Worm (Caenorhabditis elegans): Measurements from ENCODE around the gene srh-304.

Gene srh-304

DNA sequence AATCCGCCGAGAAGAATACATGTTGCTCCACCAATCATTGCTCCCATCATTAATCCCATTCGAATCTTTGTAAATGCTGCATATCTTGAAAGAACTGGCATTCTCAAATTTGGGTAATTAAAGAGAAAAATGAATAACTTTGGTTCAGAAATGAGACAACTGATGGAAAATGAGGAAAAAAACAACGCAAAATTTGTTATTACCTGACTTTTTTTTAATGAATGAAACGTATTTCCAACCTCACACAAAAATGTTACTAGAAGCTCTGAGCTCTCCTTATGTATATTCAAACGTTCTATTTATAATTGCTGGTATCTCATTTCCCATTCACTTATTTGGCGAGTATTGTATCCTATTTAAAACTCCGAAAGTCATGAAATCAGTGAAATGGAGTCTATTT, 25.9 kb upstream of the srh-304 start, which contains the start of the genes Y94A7B.11 and srh-292:
Gene Y94A7B.11 (minus strand): TSS at position 101 of the 400 bp plus-strand sequence.
Gene srh-292 (plus strand): TSS at position 251 of the 400 bp plus-strand sequence.
- TF ChIP-seq fkh-4 (tag; optimal IDR thresholded peaks at IDR 0.05; ENCODE audit: borderline replicate concordance) (no peak), jun-1 (tag; optimal IDR thresholded peaks at IDR 0.05) (no peak), aha-1 (tag; optimal IDR thresholded peaks at IDR 0.05) (no peak), hlh-4 (tag; optimal IDR thresholded peaks at IDR 0.05) (no peak), nhr-11 (tag; optimal IDR thresholded peaks at IDR 0.05) (no peak), hpl-2 (GFP tag; optimal IDR thresholded peaks at IDR 0.05) (no peak), C04F5.9 (tag; optimal IDR thresholded peaks at IDR 0.05) (no peak)

- TF ChIP-seq efl-1 (optimal IDR thresholded peaks at IDR 0.05) (no peak), efl-1 (GFP tag; optimal IDR thresholded peaks at IDR 0.05 in 1 of 2) (peak in 1 of 2 experiments; percentile 64), C04F5.9 (tag; optimal IDR thresholded peaks at IDR 0.05) (no peak), hlh-4 (tag; optimal IDR thresholded peaks at IDR 0.05) (no peak), fkh-10 (GFP tag; optimal IDR thresholded peaks at IDR 0.05) (no peak)
These were observed 23.1 kb upstream of the srh-304 start, which contains the start of gene srh-291 for ce11 chrV:17805323-17805722. TSS of gene srh-291 (plus strand) at chrV:17805623.

ce11 chrV:17810053-17810452, 18.4 kb upstream of the srh-304 start, which contains the start of gene srh-296:
TSS of gene srh-296 (plus strand) at chrV:17810353.
- TF ChIP-seq mdl-1 (tag; optimal IDR thresholded peaks at IDR 0.05), result no peak
- no peak for TF ChIP-seq nhr-76 (tag; optimal IDR thresholded peaks at IDR 0.05)
- no peak for TF ChIP-seq fkh-10 (GFP tag; optimal IDR thresholded peaks at IDR 0.05)
- no peak for TF ChIP-seq egl-13 (tag; optimal IDR thresholded peaks at IDR 0.05)
- TF ChIP-seq fos-1 (tag; optimal IDR thresholded peaks at IDR 0.05), result no peak
- TF ChIP-seq nhr-11 (tag; optimal IDR thresholded peaks at IDR 0.05), result no peak
- no peak for TF ChIP-seq pag-3 (tag; optimal IDR thresholded peaks at IDR 0.05; ENCODE audit: borderline replicate concordance, insufficient read depth)
- TF ChIP-seq aha-1 (tag; optimal IDR thresholded peaks at IDR 0.05), result no peak
- no peak for TF ChIP-seq jun-1 (tag; optimal IDR thresholded peaks at IDR 0.05)
- no peak for TF ChIP-seq ztf-4 (tag; optimal IDR thresholded peaks at IDR 0.05)
- TF ChIP-seq pax-3 (tag; optimal IDR thresholded peaks at IDR 0.05), result no peak
- TF ChIP-seq lsy-2 (tag; optimal IDR thresholded peaks at IDR 0.05), result no peak
- no peak for TF ChIP-seq isw-1 (GFP tag; IDR thresholded peaks at IDR 0.05)
- TF ChIP-seq mab-9 (GFP tag; IDR thresholded peaks at IDR 0.05), result no peak
- no peak for TF ChIP-seq sup-37 (GFP tag; optimal IDR thresholded peaks at IDR 0.05)
- TF ChIP-seq pqm-1 (tag; optimal IDR thresholded peaks at IDR 0.05), result no peak
- TF ChIP-seq blmp-1 (tag; optimal IDR thresholded peaks at IDR 0.05), result no peak
- no peak for TF ChIP-seq C04F5.9 (tag; optimal IDR thresholded peaks at IDR 0.05)
- no peak for TF ChIP-seq vab-15 (tag; optimal IDR thresholded peaks at IDR 0.05)

DNA sequence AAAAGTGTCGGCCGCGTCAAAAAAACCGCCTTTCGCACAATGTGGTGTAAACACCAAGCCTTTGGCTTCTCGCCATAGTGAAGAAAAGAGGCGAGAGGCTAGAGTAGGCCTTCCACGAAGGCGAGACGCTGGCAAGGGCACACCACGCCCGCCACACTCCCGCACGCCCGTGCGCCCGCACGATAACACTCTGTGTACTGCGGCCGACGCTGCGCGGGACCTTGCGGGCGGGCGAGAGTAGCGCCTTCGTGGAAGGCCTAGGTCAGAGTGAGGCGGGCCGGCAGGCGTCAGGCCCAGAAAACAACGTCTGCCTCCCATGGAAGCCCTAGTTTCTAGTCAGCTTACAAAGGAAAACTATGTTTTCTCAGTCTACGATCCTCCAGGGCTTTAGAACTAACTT, 16.3 kb upstream of the srh-304 start:
- no peak for TF ChIP-seq lin-35 (GFP tag; optimal IDR thresholded peaks at IDR 0.05)
- no peak for TF ChIP-seq nhr-47 (tag; optimal IDR thresholded peaks at IDR 0.05)
- no peak for TF ChIP-seq efl-3 (GFP tag; optimal IDR thresholded peaks at IDR 0.05)
- TF ChIP-seq unc-86 (tag; optimal IDR thresholded peaks at IDR 0.05), result no peak
- no peak for TF ChIP-seq unc-98 (GFP tag; IDR thresholded peaks at IDR 0.05)
- TF ChIP-seq nhr-71 (tag; optimal IDR thresholded peaks at IDR 0.05), result no peak
- no peak for TF ChIP-seq fkh-8 (tag; optimal IDR thresholded peaks at IDR 0.05)
- TF ChIP-seq xbp-1 (tag; optimal IDR thresholded peaks at IDR 0.05), result no peak
- TF ChIP-seq isw-1 (GFP tag; IDR thresholded peaks at IDR 0.05), result no peak
- TF ChIP-seq irx-1 (tag; optimal IDR thresholded peaks at IDR 0.05), result no peak
- TF ChIP-seq jun-1 (tag; optimal IDR thresholded peaks at IDR 0.05), result no peak

- no peak for TF ChIP-seq nhr-12 (tag; optimal IDR thresholded peaks at IDR 0.05)
- no peak for TF ChIP-seq efl-1 (optimal IDR thresholded peaks at IDR 0.05)
- TF ChIP-seq efl-1 (GFP tag; optimal IDR thresholded peaks at IDR 0.05 in 1 of 2), result peak in 1 of 2 experiments; percentile 14
These were observed 9.8 kb upstream of the srh-304 start, which contains the start of gene srh-298 for ce11 chrV:17818567-17818966. TSS of gene srh-298 (plus strand) at chrV:17818867.

Data from whole organism, L1 larva.